Worm (Caenorhabditis elegans) whole organism, L4/young adult: Measurements from ENCODE around the gene srg-10.
A peak's percentile ranks its signal among the peaks of the same experiment; 100 is the strongest.

Experiments used
- W03F9.2 ChIP-seq: fragments of 150-350 bp; optimal IDR thresholded peaks from 2 replicates; lab custom pipeline; 2014; ENCODE audit warnings: missing biosample characterization, missing genetic modification characterization
- dao-5 ChIP-seq: sonication (generic microtip); optimal IDR thresholded peaks from 2 replicates; lab custom pipeline; 2016; ENCODE audit warnings: missing genotype, missing genetic modification characterization, moderate library complexity, missing compliant biosample characterization
- him-1 ChIP-seq: sonication (generic microtip); optimal IDR thresholded peaks from 2 replicates; lab custom pipeline; 2016; ENCODE audit warnings: missing genotype, missing genetic modification reagents, missing genetic modification characterization, missing compliant biosample characterization

srg-10 gene

ce11 chrIII:4693695-4694094, 16.1 kb downstream of the srg-10 start, which contains the start of gene T04A8.8:
TSS of gene T04A8.8 (plus strand) at chrIII:4693995.
- TF ChIP-seq him-1 (no peak), dao-5 (tag; lab: Kevin White, UChicago) (no peak), W03F9.2 (tag; lab: Kevin White, UChicago) (no peak)

- TF ChIP-seq W03F9.2 (tag; lab: Kevin White, UChicago), result no peak
These were observed 17.5 kb downstream of the srg-10 start, which contains the start of gene T04A8.7 for ce11 chrIII:4695057-4695456. TSS of gene T04A8.7 (plus strand) at chrIII:4695357.

ce11 chrIII:4696903-4697302, 19.3 kb downstream of the srg-10 start:
- TF ChIP-seq dao-5 (tag; lab: Kevin White, UChicago) (no peak), W03F9.2 (tag; lab: Kevin White, UChicago) (no peak), him-1 (no peak)

DNA sequence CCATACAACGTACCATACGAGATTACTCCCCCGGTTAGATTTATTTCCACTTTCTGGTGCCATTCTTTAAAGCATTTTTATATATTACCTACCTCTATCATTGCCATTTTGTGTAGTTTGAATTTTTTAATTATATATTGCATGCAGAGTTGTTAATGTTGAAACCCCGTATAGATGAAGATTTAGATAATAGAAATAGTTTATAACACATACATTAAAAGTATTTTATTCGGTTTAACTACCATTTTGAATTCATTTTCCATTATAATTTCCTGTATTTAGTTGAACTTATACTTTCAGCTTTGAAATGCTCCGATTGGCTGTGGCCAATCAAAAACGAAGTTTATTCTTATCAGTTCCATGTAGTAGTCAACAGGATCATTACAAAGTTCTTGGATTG, 20.3 kb downstream of the srg-10 start, which contains the start of gene dnj-18:
dnj-18 (plus strand) TSS at position 301 of the 400 bp plus-strand sequence.
- no peak for TF ChIP-seq W03F9.2 (tag; lab: Kevin White, UChicago)
- TF ChIP-seq dao-5 (tag; lab: Kevin White, UChicago), result no peak
- TF ChIP-seq him-1, result no peak

ce11 chrIII:4699922-4700321, 22.4 kb downstream of the srg-10 start, which contains the start of gene sel-13:
TSS of gene sel-13 (minus strand) at chrIII:4700224.
- TF ChIP-seq W03F9.2 (tag; lab: Kevin White, UChicago), result no peak
- no peak for TF ChIP-seq him-1
- TF ChIP-seq dao-5 (tag; lab: Kevin White, UChicago), result no peak

DNA sequence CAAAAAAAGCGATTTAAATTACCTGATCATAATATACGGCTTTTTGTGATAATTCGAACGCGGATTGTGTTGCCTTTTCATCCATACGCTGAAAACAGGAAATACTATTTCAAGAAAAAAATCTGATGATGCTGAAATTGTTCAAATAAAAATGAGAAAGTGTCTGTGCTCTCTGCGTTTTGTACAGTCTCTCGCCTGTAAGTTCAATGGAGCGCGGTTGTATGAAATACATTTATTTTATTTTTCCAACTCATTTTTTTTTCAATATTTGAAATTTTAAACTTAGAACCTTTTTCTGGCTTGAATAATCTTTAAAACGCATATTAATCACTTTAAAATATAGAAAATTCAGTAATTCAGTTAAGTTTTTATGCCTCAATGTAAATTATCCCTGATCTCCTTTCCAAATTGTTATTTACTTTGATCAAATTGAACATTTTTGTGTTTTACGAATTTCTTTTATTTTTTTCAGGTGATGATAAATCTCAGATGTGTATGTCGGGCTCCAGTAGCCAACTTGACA, 26.4 kb downstream of the srg-10 start, which contains the start of the genes clp-2 and mrpl-16:
clp-2 (minus strand) TSS at position 94 of the 523 bp plus-strand sequence.
mrpl-16 (plus strand) TSS at position 473 of the 523 bp plus-strand sequence.
- TF ChIP-seq W03F9.2 (tag; lab: Kevin White, UChicago) (peak; percentile 35), dao-5 (tag; lab: Kevin White, UChicago) (no peak)

DNA sequence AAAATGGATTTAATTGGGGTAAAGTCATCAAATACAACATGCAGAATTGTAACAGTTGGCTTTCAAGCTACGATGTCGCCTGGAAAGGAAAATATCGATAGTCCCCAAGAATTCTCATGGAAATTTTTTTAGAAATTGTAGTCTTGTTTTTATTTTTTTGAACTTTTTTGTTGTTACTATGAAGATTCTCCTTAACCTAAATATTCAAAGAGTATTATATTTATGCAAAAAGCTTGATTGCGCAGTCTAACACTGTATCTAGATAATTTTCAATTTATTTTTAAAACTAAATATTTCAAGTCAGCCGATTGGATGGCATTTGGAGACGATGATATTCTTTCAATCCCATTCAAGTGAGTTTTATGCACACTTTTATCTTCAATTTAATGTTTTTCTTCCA, 27.6 kb downstream of the srg-10 start, which contains the start of gene pgap-2:
pgap-2 (plus strand) TSS at position 301 of the 400 bp plus-strand sequence.
- no peak for TF ChIP-seq him-1
- TF ChIP-seq dao-5 (tag; lab: Kevin White, UChicago), result no peak
- TF ChIP-seq W03F9.2 (tag; lab: Kevin White, UChicago), result no peak

ce11 chrIII:4706678-4707077, 29.1 kb downstream of the srg-10 start, which contains the start of gene T04A8.13:
TSS of gene T04A8.13 (plus strand) at chrIII:4706978.
- TF ChIP-seq him-1 (no peak), dao-5 (tag; lab: Kevin White, UChicago) (no peak), W03F9.2 (tag; lab: Kevin White, UChicago) (no peak)

ce11 chrIII:4708909-4709308, 31.3 kb downstream of the srg-10 start, which contains the start of gene T04A8.18:
TSS of gene T04A8.18 (plus strand) at chrIII:4709209.
- no peak for TF ChIP-seq W03F9.2 (tag; lab: Kevin White, UChicago)
- no peak for TF ChIP-seq him-1
- TF ChIP-seq dao-5 (tag; lab: Kevin White, UChicago), result no peak

DNA sequence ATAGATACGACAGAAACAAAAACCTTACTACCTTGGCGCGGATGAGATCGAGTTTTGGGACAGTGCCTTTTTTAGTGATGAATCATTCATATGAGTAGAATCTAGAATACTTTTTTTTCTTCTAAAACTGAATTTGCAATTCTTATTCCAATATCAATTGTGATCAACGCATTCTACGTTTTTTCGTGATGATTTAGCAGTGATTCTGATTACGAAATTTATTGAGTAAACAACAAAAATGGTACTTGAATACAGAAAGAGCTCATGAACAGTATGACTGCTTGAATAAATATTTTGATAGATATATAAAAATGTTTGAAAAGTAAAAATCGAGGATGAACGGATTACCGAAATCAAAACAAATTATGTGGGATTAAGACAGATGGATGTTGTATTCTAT, 37.5 kb downstream of the srg-10 start, which contains the start of gene him-18:
him-18 (minus strand) TSS at position 101 of the 400 bp plus-strand sequence.
- TF ChIP-seq W03F9.2 (tag; lab: Kevin White, UChicago) (no peak), him-1 (no peak), dao-5 (tag; lab: Kevin White, UChicago) (no peak)

- TF ChIP-seq dao-5 (tag; lab: Kevin White, UChicago) (no peak), him-1 (no peak), W03F9.2 (tag; lab: Kevin White, UChicago) (no peak)
These were observed 43.2 kb downstream of the srg-10 start, which contains the start of gene emb-5 for ce11 chrIII:4720620-4721227. TSS of gene emb-5 (minus strand) at chrIII:4720670.

DNA sequence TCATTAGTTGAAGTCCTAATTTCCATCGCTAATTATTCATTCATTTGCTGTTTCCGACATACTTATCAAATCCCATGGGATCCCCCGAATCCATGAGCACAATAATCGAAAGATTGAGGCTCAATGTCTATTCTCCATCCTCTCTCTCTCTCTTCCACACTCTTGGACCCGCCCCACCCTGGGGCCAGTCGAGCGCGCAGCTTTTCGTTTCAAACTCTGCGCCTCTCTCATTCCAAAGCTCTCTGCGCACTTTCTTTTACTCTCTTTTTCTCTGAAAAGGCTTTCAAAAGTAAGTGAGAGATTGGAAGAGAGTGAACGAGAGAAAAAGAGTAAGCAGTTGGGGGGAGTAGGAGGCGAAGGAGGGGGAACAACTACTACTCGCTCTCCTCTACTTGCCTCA, 44.2 kb downstream of the srg-10 start, which contains the start of gene acy-1:
acy-1 (plus strand) TSS at position 346 of the 400 bp plus-strand sequence.
- no peak for TF ChIP-seq W03F9.2 (tag; lab: Kevin White, UChicago)
- no peak for TF ChIP-seq dao-5 (tag; lab: Kevin White, UChicago)
- peak; percentile 70 for TF ChIP-seq him-1

DNA sequence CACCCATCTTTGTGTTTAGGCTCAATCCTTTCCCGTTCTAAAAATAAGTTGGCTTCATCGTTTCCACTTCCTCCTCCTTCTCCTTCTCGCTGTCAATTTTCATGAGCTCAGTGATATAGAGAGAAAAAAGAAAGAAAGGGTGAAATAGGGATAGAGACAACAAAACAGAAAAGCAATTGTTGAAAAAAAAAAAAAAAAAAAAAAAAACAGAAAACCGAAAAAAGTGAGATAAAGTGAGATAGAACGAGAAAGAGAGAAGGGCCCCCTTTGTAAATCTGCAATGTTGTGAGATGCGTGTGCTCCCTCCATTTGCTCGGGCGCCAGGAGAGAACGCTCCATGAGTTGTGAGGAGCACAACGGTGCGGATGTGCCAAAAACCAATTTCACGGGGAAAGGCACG, 46.4 kb downstream of the srg-10 start:
- no peak for TF ChIP-seq W03F9.2 (tag; lab: Kevin White, UChicago)
- TF ChIP-seq dao-5 (tag; lab: Kevin White, UChicago), result no peak
- peak; percentile 13 for TF ChIP-seq him-1
